Fruit fly (Drosophila melanogaster) whole organism, adult: ENCODE measurements around the gene repo.

Experiments
- CG12768 ChIP-seq: fragments of 200-800 bp; sonication (Bioruptor generic); optimal IDR thresholded peaks from 2 replicates; lab custom pipeline; 2017; ENCODE audit warnings: missing biosample characterization, missing genetic modification characterization, mild to moderate bottlenecking, moderate library complexity, missing genetic modification reagents
- CG1620 ChIP-seq: fragments of 200-800 bp; sonication (Bioruptor generic); optimal IDR thresholded peaks from 2 replicates; lab custom pipeline; 2016; ENCODE audit warnings: missing biosample characterization, missing genetic modification characterization
- CG7101 ChIP-seq: fragments of 200-800 bp; sonication (Bioruptor generic); optimal IDR thresholded peaks from 2 replicates; lab custom pipeline; 2018; ENCODE audit warnings: missing biosample characterization, mild to moderate bottlenecking, missing genetic modification characterization, moderate library complexity
- Mnt ChIP-seq: fragments of 200-800 bp; sonication (Bioruptor generic); optimal IDR thresholded peaks from 2 replicates; lab custom pipeline; 2016; ENCODE audit warnings: missing biosample characterization, mild to moderate bottlenecking, missing genetic modification characterization
- cic ChIP-seq: fragments of 200-800 bp; sonication (Bioruptor generic); optimal IDR thresholded peaks from 2 replicates; lab custom pipeline; 2017; ENCODE audit warnings: missing biosample characterization, mild to moderate bottlenecking, missing genetic modification characterization, moderate library complexity
- kay ChIP-seq: fragments of 200-800 bp; sonication (Bioruptor generic); peaks from one replicate; lab custom pipeline; 2016; ENCODE audit warnings: missing biosample characterization, missing genetic modification characterization, borderline replicate concordance
- tj ChIP-seq: fragments of 200-800 bp; sonication (Bioruptor generic); optimal IDR thresholded peaks from 3 replicates; lab custom pipeline; 2017; ENCODE audit warnings: missing biosample characterization, mild to moderate bottlenecking, missing genetic modification characterization, moderate library complexity

dm6 chr3R:18215900-18216299 is 20.1 kb upstream of the repo start, which contains the start of gene CG14314:
- TF ChIP-seq CG12768 (GFP tag; lab: Kevin White, UChicago) (no peak), kay (GFP tag; lab: Kevin White, UChicago) (no peak), CG1620 (GFP tag; lab: Kevin White, UChicago) (no peak), cic (GFP tag; lab: Kevin White, UChicago) (no peak), tj (GFP tag; lab: Kevin White, UChicago) (no peak), CG7101 (tag; lab: Kevin White, UChicago) (no peak), Mnt (GFP tag; lab: Kevin White, UChicago) (no peak)
